Fruit fly (Drosophila melanogaster) whole organism, adult: ENCODE results near the gene cactin.

Experiments used
- CG11617 ChIP-seq: fragments of 200-800 bp; sonication (Bioruptor generic); optimal IDR thresholded peaks from 2 replicates; lab custom pipeline; 2017; ENCODE audit warnings: mild to moderate bottlenecking, missing biosample characterization, missing genetic modification reagents, missing genetic modification characterization
- CG14711 ChIP-seq: fragments of 200-800 bp; sonication (Bioruptor generic); optimal IDR thresholded peaks from 2 replicates; lab custom pipeline; 2018; ENCODE audit warnings: missing biosample characterization, mild to moderate bottlenecking, missing genetic modification characterization, moderate library complexity
- CG1620 ChIP-seq: fragments of 200-800 bp; sonication (Bioruptor generic); optimal IDR thresholded peaks from 2 replicates; lab custom pipeline; 2016; ENCODE audit warnings: missing biosample characterization, missing genetic modification characterization
- CG5204 ChIP-seq: fragments of 200-800 bp; sonication (Bioruptor generic); optimal IDR thresholded peaks from 2 replicates; lab custom pipeline; 2016; ENCODE audit warnings: missing biosample characterization, missing genetic modification characterization
- CG7045 ChIP-seq: fragments of 200-800 bp; sonication (Bioruptor generic); optimal IDR thresholded peaks from 2 replicates; lab custom pipeline; 2017; ENCODE audit warnings: missing biosample characterization, mild to moderate bottlenecking, missing genetic modification characterization
- CG7101 ChIP-seq: fragments of 200-800 bp; sonication (Bioruptor generic); optimal IDR thresholded peaks from 2 replicates; lab custom pipeline; 2018; ENCODE audit warnings: missing biosample characterization, mild to moderate bottlenecking, missing genetic modification characterization, moderate library complexity
- bab1 ChIP-seq: fragments of 200-800 bp; sonication (Bioruptor generic); optimal IDR thresholded peaks from 3 replicates; lab custom pipeline; 2019; ENCODE audit warnings: missing biosample characterization, mild to moderate bottlenecking, missing genetic modification characterization, moderate library complexity
- cnc ChIP-seq, 2 experiments: fragments of >200 bp; optimal IDR thresholded peaks; 2 replicates each; lab custom pipeline; 2017
- kay ChIP-seq: fragments of 200-800 bp; sonication (Bioruptor generic); peaks from one replicate; lab custom pipeline; 2016; ENCODE audit warnings: missing biosample characterization, missing genetic modification characterization, borderline replicate concordance
- tj ChIP-seq: fragments of 200-800 bp; sonication (Bioruptor generic); optimal IDR thresholded peaks from 3 replicates; lab custom pipeline; 2017; ENCODE audit warnings: missing biosample characterization, mild to moderate bottlenecking, missing genetic modification characterization, moderate library complexity
- toe ChIP-seq: fragments of 200-800 bp; sonication (Bioruptor generic); optimal IDR thresholded peaks from 2 replicates; lab custom pipeline; 2016; ENCODE audit warnings: missing biosample characterization, missing genetic modification characterization

- TF ChIP-seq tj (GFP tag; lab: Kevin White, UChicago) (no peak), CG5204 (peak; percentile 44), bab1 (GFP tag; lab: Kevin White, UChicago) (no peak), toe (GFP tag; lab: Kevin White, UChicago) (peak; percentile 52), CG1620 (GFP tag; lab: Kevin White, UChicago) (peak; percentile 62), CG11617 (GFP tag; lab: Kevin White, UChicago) (no peak), cnc (optimal IDR thresholded peaks at IDR 0.05; lab: Kevin White, UChicago) (no peak), CG7045 (GFP tag; lab: Kevin White, UChicago) (no peak), CG14711 (tag; lab: Kevin White, UChicago) (no peak), CG7101 (tag; lab: Kevin White, UChicago) (no peak), kay (GFP tag; lab: Kevin White, UChicago) (no peak)
Observed at dm6 chrX:20394066-20394913, 29.6 kb upstream of the cactin start, which contains the start of gene HERC2.
